Worm (Caenorhabditis elegans): Measurements from ENCODE around the gene srt-7.

DNA sequence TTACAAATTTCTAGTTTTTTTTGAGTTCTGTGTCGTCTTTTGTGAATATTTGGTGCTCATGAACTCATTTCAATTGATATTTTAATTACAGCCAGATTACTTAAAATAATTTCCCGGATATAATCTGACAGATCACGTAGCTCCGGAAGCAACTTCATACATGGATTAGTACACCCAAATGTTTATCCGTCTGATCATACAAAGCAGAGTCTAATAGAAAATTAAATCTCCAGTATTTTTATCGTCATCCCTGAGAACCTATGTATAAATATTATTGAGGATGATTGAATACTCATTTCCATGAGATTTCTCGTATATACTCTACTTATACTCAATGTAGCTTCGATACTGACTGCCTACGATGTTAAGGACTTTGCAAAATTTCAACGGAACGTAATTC lies 43.3 kb downstream of the srt-7 start, which contains the start of gene Y73C8C.12:
- no peak for TF ChIP-seq B0310.2 (tag; optimal IDR thresholded peaks at IDR 0.05)
- TF ChIP-seq sea-1 (GFP tag; conservative IDR thresholded peaks at IDR 0.05), result no peak
- no peak for TF ChIP-seq ama-1 (optimal IDR thresholded peaks at IDR 0.05)
- TF ChIP-seq flt-1 (GFP tag; IDR thresholded peaks at IDR 0.05), result no peak
